Worm (Caenorhabditis elegans) whole organism, L1 larva: ENCODE data around the gene C34C12.8.
A peak's percentile ranks its signal among the peaks of the same experiment; 100 is the strongest.

Source experiments
- F16B12.6 ChIP-seq: fragments of 150-350 bp; optimal IDR thresholded peaks from 2 replicates; lab custom pipeline; 2014; ENCODE audit warnings: missing biosample characterization, missing genetic modification characterization
- Y116A8C.19 ChIP-seq: sonication (generic microtip); optimal IDR thresholded peaks from 2 replicates; lab custom pipeline; 2016; ENCODE audit warnings: missing compliant biosample characterization, missing genetic modification characterization, borderline replicate concordance
- aha-1 ChIP-seq: fragments of 150-350 bp; optimal IDR thresholded peaks from 2 replicates; lab custom pipeline; 2014; ENCODE audit warnings: missing biosample characterization, missing genetic modification characterization
- alr-1 ChIP-seq: fragments of 200-800 bp; sonication (Bioruptor generic); optimal IDR thresholded peaks from 2 replicates; lab custom pipeline; 2018; ENCODE audit warnings: borderline replicate concordance, mild to moderate bottlenecking, missing genetic modification characterization, missing compliant biosample characterization
- aly-2 ChIP-seq: fragments of 150-350 bp; optimal IDR thresholded peaks from 2 replicates; lab custom pipeline; 2014; ENCODE audit warnings: missing biosample characterization, missing genetic modification characterization
- blmp-1 ChIP-seq: fragments of 150-350 bp; optimal IDR thresholded peaks from 2 replicates; lab custom pipeline; 2014; ENCODE audit warnings: missing biosample characterization, missing genetic modification characterization
- ceh-63 ChIP-seq: fragments of 200-800 bp; sonication (Bioruptor generic); optimal IDR thresholded peaks from 2 replicates; lab custom pipeline; 2018; ENCODE audit warnings: mild to moderate bottlenecking, missing genetic modification characterization, missing compliant biosample characterization
- ceh-88 ChIP-seq: fragments of 200-800 bp; sonication (Bioruptor generic); IDR thresholded peaks from 2 replicates; pipeline ENCODE4 v1.3.6; 2022; ENCODE audit warnings: missing genetic modification characterization, missing compliant biosample characterization
- ceh-90 ChIP-seq: sonication (generic microtip); optimal IDR thresholded peaks from 2 replicates; lab custom pipeline; 2016; ENCODE audit warnings: missing genetic modification characterization, missing compliant biosample characterization
- ces-1 ChIP-seq: fragments of 150-350 bp; optimal IDR thresholded peaks from 2 replicates; lab custom pipeline; 2014; ENCODE audit warnings: missing biosample characterization, missing genetic modification reagents, missing genetic modification characterization
- dpl-1 ChIP-seq, 3 experiments: fragments of 150-350 bp in 2 of 3; sonication (generic microtip) in 1 of 3; optimal IDR thresholded peaks; 2 replicates each; lab custom pipeline; 2014 to 2017; ENCODE audit warnings: missing biosample characterization in 3 of 3, missing genetic modification characterization in 3 of 3, missing genetic modification reagents in 3 of 3
- egl-13 ChIP-seq: sonication (generic microtip); optimal IDR thresholded peaks from 2 replicates; lab custom pipeline; 2016; ENCODE audit warnings: missing genotype, missing genetic modification reagents, missing genetic modification characterization, missing compliant biosample characterization
- elt-2 ChIP-seq: sonication (generic microtip); optimal IDR thresholded peaks from 2 replicates; lab custom pipeline; 2016; ENCODE audit warnings: missing genetic modification characterization, mild to moderate bottlenecking, inconsistent platforms, missing compliant biosample characterization, missing genetic modification reagents
- elt-3 ChIP-seq, 6 experiments: fragments of 150-350 bp in 1 of 6; sonication (generic microtip); optimal IDR thresholded peaks; 2 replicates each; lab custom pipeline; 2017 to 2018; ENCODE audit warnings: missing biosample characterization in 6 of 6, missing genetic modification characterization in 6 of 6, inconsistent platforms in 1 of 6
- ets-5 ChIP-seq: fragments of 200-800 bp; sonication (Bioruptor generic); IDR thresholded peaks from 2 replicates; pipeline ENCODE4 v1.3.6; 2022; ENCODE audit warnings: missing genetic modification characterization, missing compliant biosample characterization
- fkh-10 ChIP-seq: sonication (generic microtip); optimal IDR thresholded peaks from 2 replicates; lab custom pipeline; 2017; ENCODE audit warnings: missing biosample characterization, missing genetic modification reagents, missing genetic modification characterization
- fkh-4 ChIP-seq: sonication (generic microtip); optimal IDR thresholded peaks from 2 replicates; lab custom pipeline; 2016; ENCODE audit warnings: missing compliant biosample characterization, missing genetic modification characterization, borderline replicate concordance
- fkh-8 ChIP-seq: sonication (generic microtip); optimal IDR thresholded peaks from 2 replicates; lab custom pipeline; 2016; ENCODE audit warnings: mild to moderate bottlenecking, missing genetic modification characterization, missing compliant biosample characterization
- fos-1 ChIP-seq: fragments of 150-350 bp; optimal IDR thresholded peaks from 2 replicates; lab custom pipeline; 2014; ENCODE audit warnings: missing biosample characterization, missing genetic modification characterization
- grh-1 ChIP-seq: fragments of 200-800 bp; sonication (Bioruptor generic); IDR thresholded peaks from 2 replicates; pipeline ENCODE4 v1.3.6; 2022; ENCODE audit warnings: missing genetic modification reagents, missing genetic modification characterization, missing compliant biosample characterization
- hlh-17 ChIP-seq: fragments of 200-800 bp; sonication (Bioruptor generic); optimal IDR thresholded peaks from 2 replicates; lab custom pipeline; 2018; ENCODE audit warnings: missing genetic modification characterization, mild to moderate bottlenecking, missing compliant biosample characterization, moderate library complexity, borderline replicate concordance
- hlh-4 ChIP-seq: sonication (generic microtip); optimal IDR thresholded peaks from 2 replicates; lab custom pipeline; 2016; ENCODE audit warnings: mild to moderate bottlenecking, missing genetic modification characterization, missing compliant biosample characterization
- hpl-2 ChIP-seq: fragments of 150-350 bp; optimal IDR thresholded peaks from 2 replicates; lab custom pipeline; 2014; ENCODE audit warnings: missing biosample characterization, missing genetic modification reagents, missing genetic modification characterization
- jun-1 ChIP-seq: fragments of 150-350 bp; optimal IDR thresholded peaks from 2 replicates; lab custom pipeline; 2014; ENCODE audit warnings: missing biosample characterization, missing genetic modification reagents, missing genetic modification characterization
- lin-14 ChIP-seq: fragments of 200-800 bp; sonication (Bioruptor generic); optimal IDR thresholded peaks from 2 replicates; lab custom pipeline; 2018; ENCODE audit warnings: mild to moderate bottlenecking, missing genetic modification characterization, moderate library complexity, missing compliant biosample characterization
- lin-15B ChIP-seq: fragments of 150-350 bp; sonication (generic microtip); optimal IDR thresholded peaks from 3 replicates; lab custom pipeline; 2014; ENCODE audit warnings: missing biosample characterization, missing genetic modification characterization
- lin-39 ChIP-seq: fragments of 150-350 bp; optimal IDR thresholded peaks from 2 replicates; lab custom pipeline; 2014; ENCODE audit warnings: missing biosample characterization, missing genetic modification reagents, missing genetic modification characterization
- lir-3 ChIP-seq: sonication (generic microtip); optimal IDR thresholded peaks from 2 replicates; lab custom pipeline; 2016; ENCODE audit warnings: mild to moderate bottlenecking, missing genetic modification characterization, moderate library complexity, missing compliant biosample characterization; ENCODE audit not compliant: poor library complexity
- lsy-2 ChIP-seq, 2 experiments: fragments of 150-350 bp; optimal IDR thresholded peaks; 2 replicates each; lab custom pipeline; 2014; ENCODE audit warnings: missing biosample characterization in 2 of 2, missing genetic modification characterization in 2 of 2
- mep-1 ChIP-seq: fragments of 150-350 bp; optimal IDR thresholded peaks from 2 replicates; lab custom pipeline; 2014; ENCODE audit warnings: missing biosample characterization, missing genetic modification characterization
- nhr-12 ChIP-seq: sonication (generic microtip); optimal IDR thresholded peaks from 2 replicates; lab custom pipeline; 2017; ENCODE audit warnings: missing biosample characterization, missing genetic modification characterization
- nhr-20 ChIP-seq: sonication (generic microtip); optimal IDR thresholded peaks from 2 replicates; lab custom pipeline; 2016; ENCODE audit warnings: mild to moderate bottlenecking, missing genetic modification characterization, missing compliant biosample characterization
- nhr-237 ChIP-seq: fragments of 150-350 bp; optimal IDR thresholded peaks from 2 replicates; lab custom pipeline; 2014; ENCODE audit warnings: missing biosample characterization, missing genetic modification characterization
- nhr-71 ChIP-seq: sonication (generic microtip); optimal IDR thresholded peaks from 2 replicates; lab custom pipeline; 2016; ENCODE audit warnings: mild to moderate bottlenecking, missing genetic modification characterization, moderate library complexity, missing compliant biosample characterization
- nhr-77 ChIP-seq: fragments of 150-350 bp; optimal IDR thresholded peaks from 2 replicates; lab custom pipeline; 2014; ENCODE audit warnings: missing biosample characterization, missing genetic modification characterization
- nhr-84 ChIP-seq: sonication (generic microtip); optimal IDR thresholded peaks from 2 replicates; lab custom pipeline; 2017; ENCODE audit warnings: missing biosample characterization, missing genetic modification characterization
- pag-3 ChIP-seq: sonication (generic microtip); optimal IDR thresholded peaks from 2 replicates; lab custom pipeline; 2017; ENCODE audit warnings: missing genetic modification characterization, mild to moderate bottlenecking, missing compliant biosample characterization, antibody characterized with exemption, borderline replicate concordance; ENCODE audit not compliant: insufficient read depth
- pax-3 ChIP-seq: fragments of 200-800 bp; sonication (Bioruptor generic); optimal IDR thresholded peaks from 2 replicates; lab custom pipeline; 2018; ENCODE audit warnings: mild to moderate bottlenecking, missing genetic modification characterization, moderate library complexity, missing compliant biosample characterization
- pqm-1 ChIP-seq: sonication (generic microtip); optimal IDR thresholded peaks from 3 replicates; lab custom pipeline; 2017; ENCODE audit warnings: missing biosample characterization, missing genetic modification characterization
- snpc-4 ChIP-seq: fragments of 150-350 bp; optimal IDR thresholded peaks from 2 replicates; lab custom pipeline; 2014; ENCODE audit warnings: missing biosample characterization, missing genetic modification characterization
- snu-23 ChIP-seq: sonication (generic microtip); optimal IDR thresholded peaks from 2 replicates; lab custom pipeline; 2016; ENCODE audit warnings: missing genetic modification characterization, missing compliant biosample characterization
- sox-4 ChIP-seq: sonication (generic microtip); optimal IDR thresholded peaks from 2 replicates; lab custom pipeline; 2016; ENCODE audit warnings: missing genetic modification characterization, missing compliant biosample characterization
- sup-37 ChIP-seq: fragments of 200-800 bp; sonication (Bioruptor generic); optimal IDR thresholded peaks from 2 replicates; lab custom pipeline; 2018; ENCODE audit warnings: mild to moderate bottlenecking, missing genetic modification characterization, missing compliant biosample characterization
- tlp-1 ChIP-seq: fragments of 150-350 bp; optimal IDR thresholded peaks from 2 replicates; lab custom pipeline; 2014; ENCODE audit warnings: missing biosample characterization, missing genetic modification characterization
- unc-130 ChIP-seq: fragments of 150-350 bp; optimal IDR thresholded peaks from 2 replicates; lab custom pipeline; 2017; ENCODE audit warnings: missing biosample characterization, missing genetic modification characterization, inconsistent platforms
- unc-30 ChIP-seq: sonication (generic microtip); optimal IDR thresholded peaks from 2 replicates; lab custom pipeline; 2017; ENCODE audit warnings: missing biosample characterization, missing genetic modification characterization
- unc-62 ChIP-seq: fragments of 150-350 bp; optimal IDR thresholded peaks from 2 replicates; lab custom pipeline; 2014; ENCODE audit warnings: missing biosample characterization, missing genetic modification reagents, missing genetic modification characterization
- unc-86 ChIP-seq: sonication (generic microtip); optimal IDR thresholded peaks from 2 replicates; lab custom pipeline; 2016; ENCODE audit warnings: missing genetic modification characterization, missing compliant biosample characterization
- xbp-1 ChIP-seq: sonication (generic microtip); optimal IDR thresholded peaks from 2 replicates; lab custom pipeline; 2016; ENCODE audit warnings: missing genetic modification characterization, missing compliant biosample characterization
- zag-1 ChIP-seq: fragments of 150-350 bp; optimal IDR thresholded peaks from 2 replicates; lab custom pipeline; 2014; ENCODE audit warnings: missing biosample characterization, missing genetic modification characterization
- zip-4 ChIP-seq: fragments of 200-800 bp; sonication (Bioruptor generic); optimal IDR thresholded peaks from 2 replicates; lab custom pipeline; 2018; ENCODE audit warnings: mild to moderate bottlenecking, missing genetic modification characterization, moderate library complexity, missing compliant biosample characterization
- ztf-11 ChIP-seq, 2 experiments: sonication (generic microtip); optimal IDR thresholded peaks; 2 replicates each; lab custom pipeline; 2016 to 2017; ENCODE audit warnings: missing genetic modification characterization in 2 of 2, missing biosample characterization in 1 of 2, missing compliant biosample characterization in 1 of 2

Gene C34C12.8

ce11 chrIII:3471403-3472053 lies 11.3 kb downstream of the C34C12.8 start, which contains the start of gene rsu-1:
rsu-1 (plus strand) TSS chrIII:3472003.
- TF ChIP-seq nhr-12 (no peak), sup-37 (GFP tag; lab: Kevin White, UChicago) (no peak), mep-1 (tag; lab: Kevin White, UChicago) (peak; percentile 71), dpl-1 (GFP tag; optimal IDR thresholded peaks at IDR 0.05; lab: Kevin White, UChicago) (peak in 2 of 3 experiments; percentile 36 to 42), nhr-237 (tag; lab: Kevin White, UChicago) (no peak), ets-5 (GFP tag; lab: Robert Waterston, UW) (no peak), lir-3 (tag; lab: Kevin White, UChicago) (no peak), egl-13 (no peak), ces-1 (GFP tag; lab: Kevin White, UChicago) (no peak), alr-1 (tag; lab: Kevin White, UChicago) (no peak), fkh-10 (GFP tag; lab: Kevin White, UChicago) (no peak), lin-15B (tag; lab: Kevin White, UChicago) (no peak), pqm-1 (no peak), sox-4 (tag; lab: Kevin White, UChicago) (no peak), hpl-2 (GFP tag; lab: Kevin White, UChicago) (no peak), snpc-4 (no peak), unc-86 (tag; lab: Kevin White, UChicago) (no peak), ceh-63 (GFP tag; lab: Kevin White, UChicago) (no peak), Y116A8C.19 (tag; lab: Kevin White, UChicago) (no peak), hlh-4 (tag; lab: Kevin White, UChicago) (no peak), aha-1 (no peak), nhr-71 (tag; lab: Kevin White, UChicago) (peak; percentile 74), lsy-2 (tag; optimal IDR thresholded peaks at IDR 0.05; lab: Kevin White, UChicago) (peak; percentile 66 to 75), jun-1 (tag; lab: Kevin White, UChicago) (peak; percentile 53), unc-30 (tag; lab: Kevin White, UChicago) (no peak), zip-4 (no peak), tlp-1 (no peak), fkh-8 (tag; lab: Kevin White, UChicago) (no peak), nhr-20 (peak; percentile 67), nhr-84 (no peak), ceh-88 (no peak), blmp-1 (tag; lab: Kevin White, UChicago) (peak; percentile 95), nhr-77 (tag; lab: Kevin White, UChicago) (peak; percentile 54), F16B12.6 (tag; lab: Kevin White, UChicago) (peak; percentile 2), ztf-11 (tag; optimal IDR thresholded peaks at IDR 0.05; lab: Kevin White, UChicago) (peak in 1 of 2 experiments; percentile 49), fkh-4 (tag; lab: Kevin White, UChicago) (no peak), hlh-17 (no peak), pag-3 (no peak), xbp-1 (tag; lab: Kevin White, UChicago) (peak; percentile 69), snu-23 (GFP tag; lab: Kevin White, UChicago) (peak; percentile 83), lin-14 (GFP tag; lab: Kevin White, UChicago) (peak; percentile 86), lin-39 (tag; lab: Kevin White, UChicago) (no peak), ceh-90 (tag; lab: Kevin White, UChicago) (no peak), elt-2 (tag; lab: Kevin White, UChicago) (no peak), fos-1 (tag; lab: Kevin White, UChicago) (peak; percentile 11), grh-1 (no peak), zag-1 (tag; lab: Kevin White, UChicago) (no peak), elt-3 (tag; optimal IDR thresholded peaks at IDR 0.05; lab: Kevin White, UChicago) (peak in 1 of 6 experiments; percentile 15), unc-130 (tag; lab: Kevin White, UChicago) (no peak), unc-62 (GFP tag; lab: Kevin White, UChicago) (no peak), aly-2 (tag; lab: Kevin White, UChicago) (no peak), pax-3 (no peak)
